Worm (Caenorhabditis elegans) whole organism, L1 larva: Measurements from ENCODE around the gene srz-1.

Experiments used
- C16A3.4 ChIP-seq: fragments of 150-350 bp; optimal IDR thresholded peaks from 2 replicates; lab custom pipeline; 2014; ENCODE audit warnings: missing biosample characterization, missing genetic modification characterization
- Y116A8C.19 ChIP-seq: sonication (generic microtip); optimal IDR thresholded peaks from 2 replicates; lab custom pipeline; 2016; ENCODE audit warnings: missing compliant biosample characterization, missing genetic modification characterization, borderline replicate concordance
- aha-1 ChIP-seq: fragments of 150-350 bp; optimal IDR thresholded peaks from 2 replicates; lab custom pipeline; 2014; ENCODE audit warnings: missing biosample characterization, missing genetic modification characterization
- alr-1 ChIP-seq: fragments of 200-800 bp; sonication (Bioruptor generic); optimal IDR thresholded peaks from 2 replicates; lab custom pipeline; 2018; ENCODE audit warnings: borderline replicate concordance, mild to moderate bottlenecking, missing genetic modification characterization, missing compliant biosample characterization
- aly-2 ChIP-seq: fragments of 150-350 bp; optimal IDR thresholded peaks from 2 replicates; lab custom pipeline; 2014; ENCODE audit warnings: missing biosample characterization, missing genetic modification characterization
- ceh-63 ChIP-seq: fragments of 200-800 bp; sonication (Bioruptor generic); optimal IDR thresholded peaks from 2 replicates; lab custom pipeline; 2018; ENCODE audit warnings: mild to moderate bottlenecking, missing genetic modification characterization, missing compliant biosample characterization
- ceh-88 ChIP-seq: fragments of 200-800 bp; sonication (Bioruptor generic); IDR thresholded peaks from 2 replicates; pipeline ENCODE4 v1.3.6; 2022; ENCODE audit warnings: missing genetic modification characterization, missing compliant biosample characterization
- dpl-1 ChIP-seq, 3 experiments: fragments of 150-350 bp in 2 of 3; sonication (generic microtip) in 1 of 3; optimal IDR thresholded peaks; 2 replicates each; lab custom pipeline; 2014 to 2017; ENCODE audit warnings: missing biosample characterization in 3 of 3, missing genetic modification characterization in 3 of 3, missing genetic modification reagents in 3 of 3
- dsc-1 ChIP-seq: sonication (generic microtip); optimal IDR thresholded peaks from 2 replicates; lab custom pipeline; 2016; ENCODE audit warnings: mild to moderate bottlenecking, missing genetic modification characterization, missing compliant biosample characterization
- efl-1 ChIP-seq, 4 experiments: fragments of 150-350 bp; optimal IDR thresholded peaks in 3 of 4; peaks in 1 of 4; 1 replicate in 1 of 4; 2 replicates in 3 of 4; lab custom pipeline; 2014; ENCODE audit warnings: missing biosample characterization in 2 of 4, missing genetic modification characterization in 2 of 4, missing genetic modification reagents in 2 of 4
- ets-5 ChIP-seq: fragments of 200-800 bp; sonication (Bioruptor generic); IDR thresholded peaks from 2 replicates; pipeline ENCODE4 v1.3.6; 2022; ENCODE audit warnings: missing genetic modification characterization, missing compliant biosample characterization
- grh-1 ChIP-seq: fragments of 200-800 bp; sonication (Bioruptor generic); IDR thresholded peaks from 2 replicates; pipeline ENCODE4 v1.3.6; 2022; ENCODE audit warnings: missing genetic modification reagents, missing genetic modification characterization, missing compliant biosample characterization
- hpl-2 ChIP-seq: fragments of 150-350 bp; optimal IDR thresholded peaks from 2 replicates; lab custom pipeline; 2014; ENCODE audit warnings: missing biosample characterization, missing genetic modification reagents, missing genetic modification characterization
- irx-1 ChIP-seq: sonication (generic microtip); optimal IDR thresholded peaks from 2 replicates; lab custom pipeline; 2016; ENCODE audit warnings: missing genetic modification characterization, missing compliant biosample characterization
- isw-1 ChIP-seq: fragments of 200-800 bp; sonication (Bioruptor generic); IDR thresholded peaks from 2 replicates; pipeline ENCODE4 v1.3.6; 2022; ENCODE audit warnings: missing genetic modification characterization, missing compliant biosample characterization
- lir-3 ChIP-seq: sonication (generic microtip); optimal IDR thresholded peaks from 2 replicates; lab custom pipeline; 2016; ENCODE audit warnings: mild to moderate bottlenecking, missing genetic modification characterization, moderate library complexity, missing compliant biosample characterization; ENCODE audit not compliant: poor library complexity
- mab-9 ChIP-seq: fragments of 200-800 bp; sonication (Bioruptor generic); IDR thresholded peaks from 2 replicates; pipeline ENCODE4 v1.3.6; 2022; ENCODE audit warnings: missing genetic modification reagents, missing genetic modification characterization, missing compliant biosample characterization
- mep-1 ChIP-seq: fragments of 150-350 bp; optimal IDR thresholded peaks from 2 replicates; lab custom pipeline; 2014; ENCODE audit warnings: missing biosample characterization, missing genetic modification characterization
- nhr-11 ChIP-seq: fragments of 150-350 bp; optimal IDR thresholded peaks from 2 replicates; lab custom pipeline; 2014; ENCODE audit warnings: missing biosample characterization, missing genetic modification characterization
- nhr-237 ChIP-seq: fragments of 150-350 bp; optimal IDR thresholded peaks from 2 replicates; lab custom pipeline; 2014; ENCODE audit warnings: missing biosample characterization, missing genetic modification characterization
- nhr-28 ChIP-seq: fragments of 150-350 bp; optimal IDR thresholded peaks from 2 replicates; lab custom pipeline; 2014; ENCODE audit warnings: missing biosample characterization, missing genetic modification characterization
- nhr-47 ChIP-seq: sonication (generic microtip); optimal IDR thresholded peaks from 2 replicates; lab custom pipeline; 2016; ENCODE audit warnings: mild to moderate bottlenecking, missing genetic modification characterization, moderate library complexity, missing compliant biosample characterization
- nhr-71 ChIP-seq: sonication (generic microtip); optimal IDR thresholded peaks from 2 replicates; lab custom pipeline; 2016; ENCODE audit warnings: mild to moderate bottlenecking, missing genetic modification characterization, moderate library complexity, missing compliant biosample characterization
- nhr-76 ChIP-seq: sonication (generic microtip); optimal IDR thresholded peaks from 2 replicates; lab custom pipeline; 2017; ENCODE audit warnings: missing biosample characterization, missing genetic modification characterization
- nhr-77 ChIP-seq: fragments of 150-350 bp; optimal IDR thresholded peaks from 2 replicates; lab custom pipeline; 2014; ENCODE audit warnings: missing biosample characterization, missing genetic modification characterization
- nhr-90 ChIP-seq: sonication (generic microtip); optimal IDR thresholded peaks from 2 replicates; lab custom pipeline; 2016; ENCODE audit warnings: mild to moderate bottlenecking, missing genetic modification characterization, missing compliant biosample characterization; ENCODE audit not compliant: poor library complexity
- pqm-1 ChIP-seq: sonication (generic microtip); optimal IDR thresholded peaks from 3 replicates; lab custom pipeline; 2017; ENCODE audit warnings: missing biosample characterization, missing genetic modification characterization
- sox-4 ChIP-seq: sonication (generic microtip); optimal IDR thresholded peaks from 2 replicates; lab custom pipeline; 2016; ENCODE audit warnings: missing genetic modification characterization, missing compliant biosample characterization
- swsn-7 ChIP-seq: sonication (generic microtip); optimal IDR thresholded peaks from 2 replicates; lab custom pipeline; 2016; ENCODE audit warnings: missing genetic modification characterization, missing compliant biosample characterization
- unc-130 ChIP-seq: fragments of 150-350 bp; optimal IDR thresholded peaks from 2 replicates; lab custom pipeline; 2017; ENCODE audit warnings: missing biosample characterization, missing genetic modification characterization, inconsistent platforms
- unc-30 ChIP-seq: sonication (generic microtip); optimal IDR thresholded peaks from 2 replicates; lab custom pipeline; 2017; ENCODE audit warnings: missing biosample characterization, missing genetic modification characterization
- unc-62 ChIP-seq: fragments of 150-350 bp; optimal IDR thresholded peaks from 2 replicates; lab custom pipeline; 2014; ENCODE audit warnings: missing biosample characterization, missing genetic modification reagents, missing genetic modification characterization
- unc-98 ChIP-seq: fragments of 200-800 bp; sonication (Bioruptor generic); IDR thresholded peaks from 2 replicates; pipeline ENCODE4 v1.3.6; 2022; ENCODE audit warnings: missing genetic modification characterization, missing compliant biosample characterization
- ztf-11 ChIP-seq, 2 experiments: sonication (generic microtip); optimal IDR thresholded peaks; 2 replicates each; lab custom pipeline; 2016 to 2017; ENCODE audit warnings: missing genetic modification characterization in 2 of 2, missing biosample characterization in 1 of 2, missing compliant biosample characterization in 1 of 2
- ztf-4 ChIP-seq: fragments of 150-350 bp; optimal IDR thresholded peaks from 2 replicates; lab custom pipeline; 2014; ENCODE audit warnings: missing biosample characterization, missing genetic modification characterization

srz-1 gene

DNA sequence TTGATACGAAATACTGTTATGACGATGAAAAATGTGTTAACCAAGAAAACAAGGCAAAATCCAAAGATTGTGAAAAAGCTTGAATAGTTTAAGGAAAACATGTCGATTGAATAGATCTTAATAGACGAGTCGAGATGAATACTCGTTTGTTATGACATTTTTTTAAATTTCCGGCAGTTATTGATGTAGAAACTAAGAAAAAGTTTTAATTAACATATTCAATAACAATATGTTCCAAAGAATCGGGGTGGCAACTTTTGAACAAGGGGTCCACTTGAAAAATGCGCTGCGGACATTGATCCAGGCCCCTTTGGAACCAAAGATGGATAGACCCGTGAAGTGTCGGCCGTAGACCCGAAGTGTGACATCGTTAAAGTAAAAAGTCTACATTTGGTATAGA lies 4.5 kb upstream of the srz-1 start, which contains the start of gene str-61:
Gene str-61 (minus strand): TSS at position 101 of the 400 bp plus-strand sequence.
- TF ChIP-seq ceh-88 (GFP tag; lab: Robert Waterston, UW) (no peak), ztf-4 (tag; lab: Kevin White, UChicago) (no peak), sox-4 (tag; lab: Kevin White, UChicago) (no peak), nhr-11 (tag; lab: Kevin White, UChicago) (no peak), aha-1 (tag; lab: Kevin White, UChicago) (no peak), unc-98 (GFP tag; lab: Robert Waterston, UW) (no peak), mep-1 (tag; lab: Kevin White, UChicago) (no peak), dpl-1 (GFP tag; optimal IDR thresholded peaks at IDR 0.05; lab: Kevin White, UChicago) (no peak), nhr-71 (no peak), ceh-63 (GFP tag; lab: Kevin White, UChicago) (no peak), alr-1 (no peak), mab-9 (no peak), nhr-77 (tag; lab: Kevin White, UChicago) (no peak), unc-62 (GFP tag; lab: Kevin White, UChicago) (no peak), ets-5 (no peak), ztf-11 (tag; optimal IDR thresholded peaks at IDR 0.05; lab: Kevin White, UChicago) (no peak), grh-1 (GFP tag; lab: Robert Waterston, UW) (no peak), nhr-90 (no peak), Y116A8C.19 (tag; lab: Kevin White, UChicago) (no peak), irx-1 (tag; lab: Kevin White, UChicago) (no peak)

DNA sequence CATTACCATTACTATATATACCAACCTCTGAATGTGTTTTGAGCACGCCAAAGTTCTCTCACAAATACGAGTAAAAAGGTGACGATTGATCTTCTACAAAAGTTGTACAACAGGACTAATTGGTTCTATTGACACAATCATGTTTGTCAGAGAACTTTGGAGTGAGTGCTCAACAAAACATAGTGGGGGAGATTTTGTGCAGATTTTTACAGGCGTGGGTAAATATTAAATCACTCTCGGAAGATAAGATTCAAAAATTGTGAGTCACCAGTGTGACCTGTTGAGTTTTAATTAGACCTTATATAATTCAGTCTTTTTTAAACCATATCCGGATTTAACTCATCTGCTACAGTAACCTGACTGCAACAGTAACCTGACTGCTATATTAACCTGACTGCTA lies 3.5 kb upstream of the srz-1 start, which contains the start of gene F14F8.8:
Gene F14F8.8 (minus strand): TSS at position 101 of the 400 bp plus-strand sequence.
- no peak for TF ChIP-seq dsc-1 (tag; lab: Kevin White, UChicago)
- no peak for TF ChIP-seq swsn-7
- no peak for TF ChIP-seq hpl-2 (GFP tag; lab: Kevin White, UChicago)
- no peak for TF ChIP-seq lir-3 (tag; lab: Kevin White, UChicago)

DNA sequence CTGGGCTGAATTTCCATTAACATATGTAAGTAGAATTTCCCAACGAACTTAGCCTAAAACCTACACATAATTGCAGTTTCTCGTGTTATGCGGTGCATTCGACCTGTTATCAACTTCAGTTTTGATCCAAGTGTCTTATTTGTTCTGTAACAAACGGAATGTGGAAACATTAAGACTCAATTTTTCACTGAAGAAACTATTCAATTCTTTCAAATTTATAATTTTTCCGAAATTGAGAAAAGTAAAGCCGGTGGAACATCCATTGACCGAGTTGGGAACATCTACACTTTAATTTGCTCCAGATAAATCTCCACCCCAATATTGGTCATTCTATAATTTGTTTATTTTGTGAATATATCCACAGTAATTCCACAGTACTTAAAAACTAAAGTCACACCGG lies 1.3 kb upstream of the srz-1 start:
- TF ChIP-seq dsc-1 (tag; lab: Kevin White, UChicago) (no peak), irx-1 (tag; lab: Kevin White, UChicago) (no peak), nhr-28 (no peak)

DNA sequence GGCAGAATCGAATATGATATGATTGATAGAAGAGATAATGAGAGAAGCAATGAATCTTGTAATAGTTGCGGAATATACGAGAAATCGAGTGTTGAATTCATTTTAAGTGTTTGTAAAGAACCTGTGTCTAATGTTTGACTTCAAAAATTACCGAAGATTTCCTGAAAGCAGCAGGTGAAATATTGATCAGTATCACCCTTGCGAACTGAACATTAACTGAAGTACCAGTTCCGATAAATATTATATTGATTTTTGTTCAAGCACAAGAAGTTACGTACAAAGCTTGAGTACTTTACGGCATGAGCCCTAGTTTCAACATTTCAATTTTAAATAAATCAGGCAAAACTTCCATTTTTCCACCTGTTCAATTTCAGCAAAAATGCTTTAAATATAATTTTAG lies 3.6 kb downstream of the srz-1 start, which contains the start of gene srz-103:
Gene srz-103 (minus strand): TSS at position 101 of the 400 bp plus-strand sequence.
- no peak for TF ChIP-seq nhr-237
- TF ChIP-seq, all 84 proteins: peak for 0

DNA sequence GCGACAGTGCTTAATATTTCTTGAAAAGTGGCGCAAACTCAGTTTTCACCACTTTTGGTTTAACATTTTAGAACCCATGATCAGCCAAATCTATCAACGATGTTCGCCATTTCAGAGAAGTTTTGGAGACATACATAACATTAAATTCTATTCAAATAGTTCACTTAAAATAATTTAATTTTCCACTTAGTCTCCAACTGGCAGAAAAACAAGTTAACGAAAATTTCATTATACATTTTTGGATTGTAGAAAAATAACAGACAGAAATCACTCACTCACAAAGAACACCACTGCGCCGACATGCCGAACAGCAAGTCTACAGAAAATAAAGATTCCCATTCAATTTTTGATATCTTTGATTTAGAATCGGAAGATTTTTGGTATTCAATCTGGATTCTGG lies 4.3 kb downstream of the srz-1 start, which contains the start of gene srw-44:
Gene srw-44 (plus strand): TSS at position 301 of the 400 bp plus-strand sequence.
- TF ChIP-seq efl-1 (optimal IDR thresholded peaks at IDR 0.05; lab: Kevin White, UChicago): no peak
- TF ChIP-seq efl-1 (GFP tag; optimal IDR thresholded peaks at IDR 0.05 in 1 of 2; lab: Kevin White, UChicago): no peak
- no peak for TF ChIP-seq unc-62 (GFP tag; lab: Kevin White, UChicago)

DNA sequence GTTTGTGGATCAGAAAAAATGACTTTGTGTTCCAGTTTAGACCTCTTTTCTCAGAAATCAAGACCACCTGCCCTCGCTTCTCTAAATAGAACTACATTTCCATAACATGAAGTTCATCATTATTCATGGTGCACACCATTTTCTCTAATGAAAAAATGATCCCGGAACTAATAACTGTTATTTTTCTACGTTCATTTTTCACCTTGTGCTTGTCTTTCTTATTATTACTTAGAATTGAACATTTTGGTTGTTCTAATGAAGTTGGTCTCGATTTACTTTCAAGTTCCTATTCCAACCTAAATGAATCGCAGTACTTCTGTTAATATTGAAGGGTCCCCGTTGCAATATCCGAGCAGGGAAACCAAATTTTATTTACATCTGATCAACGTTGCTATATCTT lies 7.2 kb downstream of the srz-1 start, which contains the start of gene srw-36:
Gene srw-36 (plus strand): TSS at position 301 of the 400 bp plus-strand sequence.
- no peak for TF ChIP-seq unc-130
- no peak for TF ChIP-seq ceh-63 (GFP tag; lab: Kevin White, UChicago)
- TF ChIP-seq unc-30: no peak
- TF ChIP-seq C16A3.4 (tag; lab: Kevin White, UChicago): no peak
- TF ChIP-seq nhr-76 (tag; lab: Kevin White, UChicago): no peak
- no peak for TF ChIP-seq isw-1
- no peak for TF ChIP-seq pqm-1 (tag; lab: Kevin White, UChicago)
- no peak for TF ChIP-seq nhr-11 (tag; lab: Kevin White, UChicago)
- no peak for TF ChIP-seq aly-2
- TF ChIP-seq nhr-47 (tag; lab: Kevin White, UChicago): no peak
